Fruit fly (Drosophila melanogaster) whole organism, embryonic: ENCODE data around the gene eya.

ENCODE experiments used
- Antp ChIP-seq: fragments of 200-800 bp; sonication (Bioruptor generic); optimal IDR thresholded peaks from 3 replicates; lab custom pipeline; 2016; ENCODE audit warnings: missing biosample characterization, missing genetic modification characterization
- Awh ChIP-seq: fragments of 200-800 bp; sonication (Bioruptor generic); IDR thresholded peaks from 2 replicates; pipeline ENCODE4, ENCODE4 v1.3.6; 2022; ENCODE audit warnings: missing biosample characterization, missing genetic modification characterization
- Bteb2 ChIP-seq: fragments of 200-800 bp; sonication (Bioruptor generic); optimal IDR thresholded peaks from 2 replicates; lab custom pipeline; 2016; ENCODE audit warnings: missing biosample characterization, missing genetic modification characterization
- CG12219 ChIP-seq: fragments of 200-800 bp; sonication (Bioruptor generic); optimal IDR thresholded peaks from 3 replicates; lab custom pipeline; 2018; ENCODE audit warnings: missing biosample characterization, mild to moderate bottlenecking, missing genetic modification characterization
- CG12236 ChIP-seq: fragments of 200-800 bp; sonication (Bioruptor generic); optimal IDR thresholded peaks from 2 replicates; lab custom pipeline; 2016; ENCODE audit warnings: missing biosample characterization, missing genetic modification characterization
- CG1529 ChIP-seq: fragments of 200-800 bp; sonication (Bioruptor generic); optimal IDR thresholded peaks from 3 replicates; lab custom pipeline; 2018; ENCODE audit warnings: missing biosample characterization, missing genetic modification characterization
- CG15514 ChIP-seq: fragments of 200-800 bp; sonication (Bioruptor generic); optimal IDR thresholded peaks from 3 replicates; lab custom pipeline; 2017; ENCODE audit warnings: missing biosample characterization, missing genetic modification characterization, mild to moderate bottlenecking, moderate library complexity, missing genetic modification reagents
- CG16815 ChIP-seq: fragments of 200-800 bp; sonication (Bioruptor generic); optimal IDR thresholded peaks from 3 replicates; lab custom pipeline; 2017; ENCODE audit warnings: missing biosample characterization, mild to moderate bottlenecking, missing genetic modification characterization
- CG17359 ChIP-seq: fragments of 200-800 bp; sonication (Bioruptor generic); optimal IDR thresholded peaks from 3 replicates; lab custom pipeline; 2018; ENCODE audit warnings: missing biosample characterization, mild to moderate bottlenecking, missing genetic modification characterization, moderate library complexity
- CG18011 ChIP-seq: fragments of 200-800 bp; sonication (Bioruptor generic); optimal IDR thresholded peaks from 2 replicates; lab custom pipeline; 2017; ENCODE audit warnings: missing biosample characterization, missing genetic modification characterization, mild to moderate bottlenecking, moderate library complexity, missing genotype
- CG2129 ChIP-seq: fragments of 200-800 bp; sonication (Bioruptor generic); IDR thresholded peaks from 2 replicates; pipeline ENCODE4 v1.3.6; 2022; ENCODE audit warnings: missing biosample characterization, missing genetic modification characterization; ENCODE audit not compliant: partially characterized antibody
- CG31441 ChIP-seq: fragments of 200-800 bp; sonication (Bioruptor generic); IDR thresholded peaks from 2 replicates; pipeline ENCODE4 v1.3.6; 2022; ENCODE audit warnings: missing biosample characterization, missing genetic modification characterization
- CG34224 ChIP-seq: fragments of 200-800 bp; sonication (Bioruptor generic); IDR thresholded peaks from 3 replicates; pipeline ENCODE4 v1.3.6; 2022; ENCODE audit warnings: missing biosample characterization, missing genetic modification characterization; ENCODE audit not compliant: partially characterized antibody
- CG6689 ChIP-seq: fragments of 200-800 bp; sonication (Bioruptor generic); IDR thresholded peaks from 2 replicates; pipeline ENCODE4 v1.3.6; 2022; ENCODE audit warnings: missing biosample characterization, missing genetic modification characterization
- CG8359 ChIP-seq: fragments of 200-800 bp; sonication (Bioruptor generic); optimal IDR thresholded peaks from 2 replicates; lab custom pipeline; 2017; ENCODE audit warnings: missing biosample characterization, mild to moderate bottlenecking, missing genetic modification characterization, borderline replicate concordance
- CG9437 ChIP-seq: fragments of 200-800 bp; sonication (Bioruptor generic); optimal IDR thresholded peaks from 2 replicates; lab custom pipeline; 2018; ENCODE audit warnings: missing biosample characterization, mild to moderate bottlenecking, missing genetic modification characterization
- CkIIα-i1 ChIP-seq: fragments of 200-800 bp; sonication (Bioruptor generic); IDR thresholded peaks from 2 replicates; pipeline ENCODE4 v1.3.6; 2022; ENCODE audit warnings: missing biosample characterization, missing genetic modification characterization
- D19B ChIP-seq: fragments of 200-800 bp; sonication (Bioruptor generic); optimal IDR thresholded peaks from 2 replicates; lab custom pipeline; 2017; ENCODE audit warnings: missing biosample characterization, mild to moderate bottlenecking, missing genetic modification characterization
- Dref ChIP-seq: fragments of 200-800 bp; sonication (Bioruptor generic); IDR thresholded peaks from 2 replicates; pipeline ENCODE4 v1.3.6; 2022; ENCODE audit warnings: missing biosample characterization, missing genetic modification characterization
- Drgx ChIP-seq: fragments of 200-800 bp; sonication (Bioruptor generic); IDR thresholded peaks from 2 replicates; pipeline ENCODE4 v1.3.6; 2022; ENCODE audit warnings: missing biosample characterization, missing genetic modification characterization
- GATAe ChIP-seq: fragments of 200-800 bp; sonication (Bioruptor generic); conservative IDR thresholded peaks from 2 replicates; pipeline ENCODE4 v1.3.6; 2022; ENCODE audit warnings: missing biosample characterization, missing genetic modification characterization
- HmgD ChIP-seq: fragments of 200-800 bp; sonication (Bioruptor generic); optimal IDR thresholded peaks from 3 replicates; lab custom pipeline; 2016; ENCODE audit warnings: missing biosample characterization, missing genetic modification characterization
- Hmr ChIP-seq: fragments of 200-800 bp; sonication (Bioruptor generic); optimal IDR thresholded peaks from 3 replicates; lab custom pipeline; 2017; ENCODE audit warnings: mild to moderate bottlenecking, missing biosample characterization, missing genetic modification reagents, missing genetic modification characterization
- Lhr ChIP-seq: fragments of 200-800 bp; sonication (Bioruptor generic); optimal IDR thresholded peaks from 3 replicates; lab custom pipeline; 2017; ENCODE audit warnings: mild to moderate bottlenecking, missing biosample characterization, missing genetic modification reagents, missing genetic modification characterization
- Mad ChIP-seq: fragments of 200-800 bp; sonication (Bioruptor generic); optimal IDR thresholded peaks from 2 replicates; lab custom pipeline; 2016; ENCODE audit warnings: missing biosample characterization, missing genetic modification characterization
- NC2β ChIP-seq: fragments of 200-800 bp; sonication (Bioruptor generic); optimal IDR thresholded peaks from 2 replicates; lab custom pipeline; 2016; ENCODE audit warnings: missing biosample characterization, missing genetic modification characterization
- NFAT ChIP-seq: fragments of 200-800 bp; sonication (Bioruptor generic); IDR thresholded peaks from 2 replicates; pipeline ENCODE4 v1.3.6; 2022; ENCODE audit warnings: missing biosample characterization, missing genetic modification characterization
- Neu2 ChIP-seq: fragments of 200-800 bp; sonication (Bioruptor generic); optimal IDR thresholded peaks from 3 replicates; lab custom pipeline; 2016; ENCODE audit warnings: missing biosample characterization, missing genetic modification characterization, borderline replicate concordance
- Poxn ChIP-seq: fragments of 200-800 bp; sonication (Bioruptor generic); IDR thresholded peaks from 2 replicates; pipeline ENCODE4 v1.3.6; 2022; ENCODE audit warnings: missing biosample characterization, missing genetic modification characterization
- Six4 ChIP-seq: fragments of 200-800 bp; sonication (Bioruptor generic); optimal IDR thresholded peaks from 2 replicates; lab custom pipeline; 2016; ENCODE audit warnings: missing biosample characterization, missing genetic modification characterization
- Sry-δ ChIP-seq: fragments of 200-800 bp; sonication (Bioruptor generic); optimal IDR thresholded peaks from 2 replicates; lab custom pipeline; 2016; ENCODE audit warnings: missing biosample characterization, missing genetic modification characterization
- Vsx1 ChIP-seq: fragments of 200-800 bp; sonication (Bioruptor generic); optimal IDR thresholded peaks from 2 replicates; lab custom pipeline; 2017; ENCODE audit warnings: missing biosample characterization, mild to moderate bottlenecking, missing genetic modification characterization, missing genetic modification reagents
- abd-A ChIP-seq: fragments of 200-800 bp; sonication (Bioruptor generic); optimal IDR thresholded peaks from 3 replicates; lab custom pipeline; 2019; ENCODE audit warnings: missing biosample characterization, mild to moderate bottlenecking, missing genetic modification characterization, moderate library complexity
- ac ChIP-seq: fragments of 200-800 bp; sonication (Bioruptor generic); optimal IDR thresholded peaks from 3 replicates; lab custom pipeline; 2017; ENCODE audit warnings: missing biosample characterization, mild to moderate bottlenecking, missing genetic modification characterization
- btn ChIP-seq: fragments of 200-800 bp; sonication (Bioruptor generic); optimal IDR thresholded peaks from 2 replicates; lab custom pipeline; 2016; ENCODE audit warnings: missing biosample characterization, missing genetic modification characterization
- chinmo ChIP-seq: fragments of 200-800 bp; sonication (Bioruptor generic); IDR thresholded peaks from 4 replicates; pipeline ENCODE4 v1.3.6; 2022; ENCODE audit warnings: missing biosample characterization, missing genetic modification characterization; ENCODE audit not compliant: partially characterized antibody
- corto ChIP-seq: fragments of 200-800 bp; sonication (Bioruptor generic); optimal IDR thresholded peaks from 2 replicates; lab custom pipeline; 2016; ENCODE audit warnings: missing biosample characterization, mild to moderate bottlenecking, missing genetic modification characterization, moderate library complexity
- emc ChIP-seq: fragments of 200-800 bp; sonication (Bioruptor generic); optimal IDR thresholded peaks from 2 replicates; lab custom pipeline; 2016; ENCODE audit warnings: missing biosample characterization, missing genetic modification characterization
- ems ChIP-seq: fragments of 200-800 bp; sonication (Bioruptor generic); optimal IDR thresholded peaks from 3 replicates; lab custom pipeline; 2016; ENCODE audit warnings: missing biosample characterization, missing genetic modification characterization
- exex ChIP-seq: fragments of 200-800 bp; sonication (Bioruptor generic); optimal IDR thresholded peaks from 4 replicates; lab custom pipeline; 2018; ENCODE audit warnings: missing biosample characterization, mild to moderate bottlenecking, missing genetic modification characterization, moderate library complexity
- gcm ChIP-seq: fragments of 200-800 bp; sonication (Bioruptor generic); optimal IDR thresholded peaks from 2 replicates; lab custom pipeline; 2019; ENCODE audit warnings: missing biosample characterization, mild to moderate bottlenecking, missing genetic modification characterization, moderate library complexity
- gcm2 ChIP-seq: fragments of 200-800 bp; sonication (Bioruptor generic); optimal IDR thresholded peaks from 2 replicates; lab custom pipeline; 2016; ENCODE audit warnings: missing biosample characterization, missing genetic modification characterization
- kni ChIP-seq: fragments of 200-800 bp; sonication (Bioruptor generic); optimal IDR thresholded peaks from 3 replicates; lab custom pipeline; 2017; ENCODE audit warnings: mild to moderate bottlenecking, missing biosample characterization, missing genetic modification reagents, missing genetic modification characterization
- luna ChIP-seq: fragments of 200-800 bp; sonication (Bioruptor generic); optimal IDR thresholded peaks from 2 replicates; lab custom pipeline; 2016; ENCODE audit warnings: missing biosample characterization, missing genetic modification characterization
- maf-S ChIP-seq: fragments of 200-800 bp; sonication (Bioruptor generic); optimal IDR thresholded peaks from 2 replicates; lab custom pipeline; 2016; ENCODE audit warnings: missing biosample characterization, missing genetic modification characterization
- mirr ChIP-seq: fragments of 200-800 bp; sonication (Bioruptor generic); optimal IDR thresholded peaks from 3 replicates; lab custom pipeline; 2018; ENCODE audit warnings: missing biosample characterization, mild to moderate bottlenecking, missing genetic modification characterization
- pfk ChIP-seq: fragments of 200-800 bp; sonication (Bioruptor generic); optimal IDR thresholded peaks from 2 replicates; lab custom pipeline; 2018; ENCODE audit warnings: missing biosample characterization, mild to moderate bottlenecking, missing genetic modification characterization, moderate library complexity
- pros ChIP-seq: fragments of 200-800 bp; sonication (Bioruptor generic); optimal IDR thresholded peaks from 3 replicates; lab custom pipeline; 2019; ENCODE audit warnings: missing biosample characterization, mild to moderate bottlenecking, missing genetic modification characterization, moderate library complexity
- sc ChIP-seq, 3 experiments: fragments of >200 bp in 2 of 3; fragments of 200-800 bp in 1 of 3; sonication (Bioruptor generic) in 1 of 3; optimal IDR thresholded peaks; 2 replicates in 2 of 3; 3 replicates in 1 of 3; lab custom pipeline; 2017; ENCODE audit warnings: mild to moderate bottlenecking in 1 of 3, missing biosample characterization in 1 of 3, missing genetic modification characterization in 1 of 3, missing genetic modification reagents in 1 of 3
- tgo ChIP-seq: fragments of 200-800 bp; sonication (Bioruptor generic); IDR thresholded peaks from 3 replicates; pipeline ENCODE4 v1.3.6; 2022; ENCODE audit warnings: missing biosample characterization, missing genetic modification characterization

The eya gene

DNA sequence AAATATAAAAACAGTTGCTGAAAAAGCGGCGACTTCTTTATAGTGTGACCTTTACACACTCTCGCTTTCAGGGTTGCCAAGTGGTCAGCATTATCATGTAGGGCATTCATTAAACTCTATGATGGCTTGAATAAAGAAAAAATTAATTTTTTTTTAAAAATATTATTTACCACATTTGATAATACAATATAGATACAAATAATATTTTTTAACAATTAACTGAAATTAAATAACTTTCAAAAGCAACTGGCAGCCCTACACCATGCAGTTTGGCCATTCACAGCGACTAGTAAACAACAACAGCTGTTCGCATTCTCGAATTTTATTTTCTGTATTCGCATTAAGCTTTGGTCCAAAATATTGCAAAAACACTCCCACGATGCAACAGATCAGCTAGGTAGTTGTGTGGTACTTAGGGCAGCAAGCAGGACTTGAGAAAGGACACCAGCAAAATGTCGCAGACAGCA is 56.0 kb downstream of the eya start, which contains the start of the genes Phf5a and CG31638 (continued):
- TF ChIP-seq gcm (GFP tag; lab: Kevin White, UChicago) = peak; percentile 95
- TF ChIP-seq NC2β (GFP tag; lab: Kevin White, UChicago) = peak; percentile 60
- no peak for TF ChIP-seq Poxn (GFP tag; lab: Robert Waterston, UW)
- peak; percentile 61 for TF ChIP-seq maf-S (GFP tag; lab: Kevin White, UChicago)
- TF ChIP-seq CG34224 (GFP tag; lab: Robert Waterston, UW) = 0 out of 3 replicates have a peak, but pooled peaks have one; percentile 39
- TF ChIP-seq ac (GFP tag; lab: Kevin White, UChicago) = peak; percentile 47
- no peak for TF ChIP-seq corto (GFP tag; lab: Kevin White, UChicago)
- no peak for TF ChIP-seq sc (optimal IDR thresholded peaks at IDR 0.05; lab: Kevin White, UChicago)
- peak; percentile 91 for TF ChIP-seq sc (GFP tag; optimal IDR thresholded peaks at IDR 0.05; lab: Kevin White, UChicago)
- no peak for TF ChIP-seq chinmo (GFP tag; lab: Robert Waterston, UW)
- TF ChIP-seq Lhr (GFP tag; lab: Kevin White, UChicago) = peak; percentile 78
- TF ChIP-seq CG31441 (GFP tag; lab: Robert Waterston, UW) = peak; percentile 97
- peak; percentile 73 for TF ChIP-seq CG8359
- no peak for TF ChIP-seq Neu2
- TF ChIP-seq Six4 (GFP tag; lab: Kevin White, UChicago) = peak; percentile 95
- TF ChIP-seq kni (GFP tag; lab: Kevin White, UChicago) = peak; percentile 54
- TF ChIP-seq tgo = peak; percentile 71
- TF ChIP-seq Drgx (GFP tag; lab: Robert Waterston, UW) = peak; percentile 93
- no peak for TF ChIP-seq luna (GFP tag; lab: Kevin White, UChicago)
- peak; percentile 82 for TF ChIP-seq exex
- peak; percentile 85 for TF ChIP-seq CG1529
- peak; percentile 44 for TF ChIP-seq Antp (GFP tag; lab: Kevin White, UChicago)
- TF ChIP-seq CG15514 (GFP tag; lab: Kevin White, UChicago) = peak; percentile 87
- TF ChIP-seq CG2129 (GFP tag; lab: Robert Waterston, UW) = no peak
- peak; percentile 95 for TF ChIP-seq Awh
- no peak for TF ChIP-seq Sry-δ
- TF ChIP-seq btn = no peak
- no peak for TF ChIP-seq Mad (GFP tag; lab: Kevin White, UChicago)
- TF ChIP-seq pros (GFP tag; lab: Kevin White, UChicago) = no peak
- peak; percentile 87 for TF ChIP-seq CG9437 (GFP tag; lab: Kevin White, UChicago)
- TF ChIP-seq Hmr (GFP tag; lab: Kevin White, UChicago) = peak; percentile 96
- peak; percentile 73 for TF ChIP-seq CG16815 (GFP tag; lab: Kevin White, UChicago)
- TF ChIP-seq abd-A = no peak
- no peak for TF ChIP-seq emc (GFP tag; lab: Kevin White, UChicago)
- TF ChIP-seq CG17359 = peak; percentile 99
- TF ChIP-seq ems (GFP tag; lab: Kevin White, UChicago) = peak; percentile 40
- TF ChIP-seq GATAe (GFP tag; lab: Robert Waterston, UW) = peak; percentile 91
- no peak for TF ChIP-seq Bteb2 (GFP tag; lab: Kevin White, UChicago)
- TF ChIP-seq gcm2 (GFP tag; lab: Kevin White, UChicago) = peak; percentile 70
- TF ChIP-seq D19B (GFP tag; lab: Kevin White, UChicago) = peak; percentile 84
- peak; percentile 97 for TF ChIP-seq CG6689
- TF ChIP-seq mirr (GFP tag; lab: Kevin White, UChicago) = peak; percentile 70
- peak; percentile 52 for TF ChIP-seq pfk (GFP tag; lab: Kevin White, UChicago)
- TF ChIP-seq NFAT (GFP tag; lab: Robert Waterston, UW) = peak; percentile 96
- peak; percentile 83 for TF ChIP-seq CG12219 (GFP tag; lab: Kevin White, UChicago)
- peak; percentile 6 for TF ChIP-seq CG12236 (GFP tag; lab: Kevin White, UChicago)
- TF ChIP-seq CG18011 (GFP tag; lab: Kevin White, UChicago) = peak; percentile 82
- peak; percentile 84 for TF ChIP-seq Vsx1 (GFP tag; lab: Kevin White, UChicago)
- no peak for TF ChIP-seq Dref (GFP tag; lab: Robert Waterston, UW)
- TF ChIP-seq HmgD (GFP tag; lab: Kevin White, UChicago) = peak; percentile 18
- TF ChIP-seq CkIIα-i1 (GFP tag; lab: Robert Waterston, UW) = no peak
